Worm (Caenorhabditis elegans) whole organism, young adult: ENCODE data around the gene cdh-3.

Experiments
- C06A6.2 ChIP-seq: fragments of 200-800 bp; sonication (Bioruptor generic); conservative IDR thresholded peaks from 2 replicates; pipeline ENCODE4 v1.3.6; 2022; ENCODE audit warnings: missing genetic modification characterization, missing compliant biosample characterization
- F39B2.1 ChIP-seq: fragments of 200-800 bp; sonication (Bioruptor generic); IDR thresholded peaks from 2 replicates; pipeline ENCODE4 v1.3.6; 2022; ENCODE audit warnings: missing genetic modification reagents, missing genetic modification characterization, missing compliant biosample characterization
- F55B11.4 ChIP-seq: sonication (generic microtip); optimal IDR thresholded peaks from 2 replicates; lab custom pipeline; 2016; ENCODE audit warnings: missing compliant biosample characterization, missing genetic modification characterization, borderline replicate concordance; ENCODE audit not compliant: insufficient read depth
- K11D2.4 ChIP-seq: fragments of 200-800 bp; sonication (Bioruptor generic); IDR thresholded peaks from 2 replicates; pipeline ENCODE4 v1.3.6; 2022; ENCODE audit warnings: missing genetic modification reagents, missing genetic modification characterization, missing compliant biosample characterization
- T26A5.8 ChIP-seq: sonication (generic microtip); optimal IDR thresholded peaks from 2 replicates; lab custom pipeline; 2016; ENCODE audit warnings: missing genetic modification characterization, missing compliant biosample characterization
- Y53F4B.3 ChIP-seq: fragments of 200-800 bp; sonication (Bioruptor generic); IDR thresholded peaks from 2 replicates; pipeline ENCODE4 v1.3.6; 2022; ENCODE audit warnings: missing genetic modification reagents, missing genetic modification characterization, missing compliant biosample characterization
- Y53G8AR.9 ChIP-seq: fragments of 200-800 bp; sonication (Bioruptor generic); conservative IDR thresholded peaks from 2 replicates; pipeline ENCODE4 v1.3.6; 2022; ENCODE audit warnings: missing genetic modification reagents, missing genetic modification characterization, missing compliant biosample characterization
- ZK185.1 ChIP-seq: sonication (generic microtip); optimal IDR thresholded peaks from 2 replicates; lab custom pipeline; 2016; ENCODE audit warnings: mild to moderate bottlenecking, missing genetic modification characterization, missing compliant biosample characterization; ENCODE audit not compliant: poor library complexity, severe bottlenecking
- akir-1 ChIP-seq: fragments of 200-800 bp; sonication (Bioruptor generic); optimal IDR thresholded peaks from 2 replicates; lab custom pipeline; 2018; ENCODE audit warnings: mild to moderate bottlenecking, missing genetic modification characterization, moderate library complexity, missing compliant biosample characterization
- ama-1 ChIP-seq, 3 experiments: fragments of 150-350 bp in 1 of 3; sonication (generic microtip) in 2 of 3; optimal IDR thresholded peaks; 2 replicates each; lab custom pipeline; 2014 to 2018; ENCODE audit warnings: missing biosample characterization in 2 of 3, missing genetic modification characterization in 2 of 3, missing genetic modification reagents in 2 of 3
- atf-7 ChIP-seq: sonication (generic microtip); optimal IDR thresholded peaks from 2 replicates; lab custom pipeline; 2017; ENCODE audit warnings: mild to moderate bottlenecking, missing genetic modification characterization, missing compliant biosample characterization
- attf-5 ChIP-seq: fragments of 200-800 bp; sonication (Bioruptor generic); optimal IDR thresholded peaks from 2 replicates; lab custom pipeline; 2018; ENCODE audit warnings: mild to moderate bottlenecking, missing genetic modification characterization, missing compliant biosample characterization
- bed-1 ChIP-seq: fragments of 200-800 bp; sonication (Bioruptor generic); IDR thresholded peaks from 2 replicates; pipeline ENCODE4 v1.3.6; 2022; ENCODE audit warnings: missing genetic modification reagents, missing genetic modification characterization, missing compliant biosample characterization
- cebp-1 ChIP-seq, 2 experiments: fragments of 200-800 bp in 1 of 2; sonication (Bioruptor generic) in 1 of 2; sonication (generic microtip) in 1 of 2; IDR thresholded peaks in 1 of 2; optimal IDR thresholded peaks in 1 of 2; 2 replicates each; pipeline versions ENCODE4 v1.3.6 to Lab custom; 2017 to 2022; ENCODE audit warnings: missing compliant biosample characterization in 2 of 2, missing genetic modification characterization in 2 of 2, mild to moderate bottlenecking in 1 of 2, missing genetic modification reagents in 1 of 2, moderate library complexity in 1 of 2
- ceh-27 ChIP-seq: fragments of 200-800 bp; sonication (Bioruptor generic); optimal IDR thresholded peaks from 2 replicates; lab custom pipeline; 2018; ENCODE audit warnings: mild to moderate bottlenecking, missing genetic modification characterization, moderate library complexity, missing compliant biosample characterization
- dox-1 ChIP-seq: fragments of 200-800 bp; sonication (Bioruptor generic); IDR thresholded peaks from 2 replicates; pipeline ENCODE4 v1.3.6; 2022; ENCODE audit warnings: missing genetic modification reagents, missing genetic modification characterization, missing compliant biosample characterization
- egl-44 ChIP-seq: fragments of 200-800 bp; sonication (Bioruptor generic); IDR thresholded peaks from 2 replicates; pipeline ENCODE4 v1.3.6; 2022; ENCODE audit warnings: missing genetic modification reagents, missing genetic modification characterization, missing compliant biosample characterization
- ekl-4 ChIP-seq: fragments of 200-800 bp; sonication (Bioruptor generic); IDR thresholded peaks from 2 replicates; pipeline ENCODE4 v1.3.6; 2022; ENCODE audit warnings: missing genetic modification reagents, missing genetic modification characterization, missing compliant biosample characterization
- ets-4 ChIP-seq: fragments of 200-800 bp; sonication (Bioruptor generic); optimal IDR thresholded peaks from 2 replicates; lab custom pipeline; 2018; ENCODE audit warnings: mild to moderate bottlenecking, missing genetic modification characterization, missing compliant biosample characterization
- gei-17 ChIP-seq: fragments of 200-800 bp; sonication (Bioruptor generic); optimal IDR thresholded peaks from 2 replicates; lab custom pipeline; 2018; ENCODE audit warnings: mild to moderate bottlenecking, missing genetic modification characterization, missing compliant biosample characterization
- hlh-12 ChIP-seq: sonication (generic microtip); optimal IDR thresholded peaks from 2 replicates; lab custom pipeline; 2016; ENCODE audit warnings: missing genetic modification characterization, missing compliant biosample characterization
- hmg-1.2 ChIP-seq: fragments of 200-800 bp; sonication (Bioruptor generic); IDR thresholded peaks from 2 replicates; pipeline ENCODE4 v1.3.6; 2022; ENCODE audit warnings: missing genetic modification reagents, missing genetic modification characterization, missing compliant biosample characterization
- hsf-1 ChIP-seq: fragments of 200-800 bp; sonication (Bioruptor generic); IDR thresholded peaks from 2 replicates; pipeline ENCODE4 v1.3.6; 2022; ENCODE audit warnings: missing genetic modification reagents, missing genetic modification characterization, missing compliant biosample characterization
- lin-40 ChIP-seq: sonication (generic microtip); optimal IDR thresholded peaks from 2 replicates; lab custom pipeline; 2016; ENCODE audit warnings: missing genetic modification characterization, mild to moderate bottlenecking, missing compliant biosample characterization, missing genotype, missing genetic modification reagents
- lir-1 ChIP-seq: fragments of 200-800 bp; sonication (Bioruptor generic); conservative IDR thresholded peaks from 2 replicates; pipeline ENCODE4 v1.3.6; 2022; ENCODE audit warnings: missing genetic modification reagents, missing genetic modification characterization, missing compliant biosample characterization
- lsy-27 ChIP-seq: sonication (generic microtip); optimal IDR thresholded peaks from 2 replicates; lab custom pipeline; 2017; ENCODE audit warnings: missing genetic modification characterization, mild to moderate bottlenecking, missing compliant biosample characterization, antibody characterized with exemption, missing genotype, borderline replicate concordance; ENCODE audit not compliant: insufficient read depth
- nfya-2 ChIP-seq: fragments of 200-800 bp; sonication (Bioruptor generic); IDR thresholded peaks from 2 replicates; pipeline ENCODE4 v1.3.6; 2022; ENCODE audit warnings: missing genetic modification reagents, missing genetic modification characterization, missing compliant biosample characterization
- nhr-179 ChIP-seq: sonication (generic microtip); optimal IDR thresholded peaks from 2 replicates; lab custom pipeline; 2016; ENCODE audit warnings: mild to moderate bottlenecking, missing genetic modification characterization, missing compliant biosample characterization
- nhr-80 ChIP-seq: sonication (generic microtip); optimal IDR thresholded peaks from 2 replicates; lab custom pipeline; 2016; ENCODE audit warnings: missing genetic modification characterization, missing compliant biosample characterization
- nhr-90 ChIP-seq: sonication (generic microtip); optimal IDR thresholded peaks from 2 replicates; lab custom pipeline; 2016; ENCODE audit warnings: missing genotype, mild to moderate bottlenecking, missing genetic modification characterization, missing compliant biosample characterization
- pha-4 ChIP-seq: fragments of 150-350 bp; sonication (generic microtip); optimal IDR thresholded peaks from 2 replicates; lab custom pipeline; 2014; ENCODE audit warnings: missing biosample characterization, missing genetic modification reagents, missing genetic modification characterization
- rpc-1 ChIP-seq, 2 experiments: fragments of 150-350 bp in 1 of 2; sonication (generic microtip) in 1 of 2; optimal IDR thresholded peaks; 2 replicates each; lab custom pipeline; 2014 to 2018; ENCODE audit warnings: missing biosample characterization in 1 of 2, missing genetic modification characterization in 1 of 2, missing genetic modification reagents in 1 of 2, missing genotype in 1 of 2
- sea-2 ChIP-seq: fragments of 200-800 bp; sonication (Bioruptor generic); IDR thresholded peaks from 2 replicates; pipeline ENCODE4 v1.3.6; 2022; ENCODE audit warnings: missing genetic modification characterization, missing compliant biosample characterization
- somi-1 ChIP-seq: fragments of 200-800 bp; sonication (Bioruptor generic); optimal IDR thresholded peaks from 2 replicates; lab custom pipeline; 2018; ENCODE audit warnings: mild to moderate bottlenecking, missing genetic modification characterization, missing compliant biosample characterization
- xnd-1 ChIP-seq: sonication (generic microtip); optimal IDR thresholded peaks from 2 replicates; lab custom pipeline; 2016; ENCODE audit warnings: missing genotype, missing genetic modification reagents, missing genetic modification characterization, missing compliant biosample characterization
- ztf-25 ChIP-seq: fragments of 200-800 bp; sonication (Bioruptor generic); IDR thresholded peaks from 2 replicates; pipeline ENCODE4 v1.3.6; 2022; ENCODE audit warnings: missing genetic modification reagents, missing genetic modification characterization, missing compliant biosample characterization

Gene cdh-3

ce11 chrIII:7722999-7723398, 31.2 kb downstream of the cdh-3 start:
- TF ChIP-seq sea-2 (GFP tag; lab: Robert Waterston, UW): no peak
- TF ChIP-seq Y53G8AR.9: no peak
- no peak for TF ChIP-seq dox-1 (GFP tag; lab: Robert Waterston, UW)
- no peak for TF ChIP-seq Y53F4B.3 (GFP tag; lab: Robert Waterston, UW)
- TF ChIP-seq nhr-80 (tag; lab: Kevin White, UChicago): no peak
- no peak for TF ChIP-seq ztf-25 (GFP tag; lab: Robert Waterston, UW)
- no peak for TF ChIP-seq ets-4
- TF ChIP-seq lir-1 (GFP tag; lab: Robert Waterston, UW): no peak
- no peak for TF ChIP-seq akir-1 (GFP tag; lab: Kevin White, UChicago)
- no peak for TF ChIP-seq bed-1
- peak; percentile 16 for TF ChIP-seq ceh-27 (GFP tag; lab: Kevin White, UChicago)
- no peak for TF ChIP-seq hlh-12 (tag; lab: Kevin White, UChicago)
- TF ChIP-seq atf-7: peak; percentile 14
- TF ChIP-seq rpc-1 (optimal IDR thresholded peaks at IDR 0.05; lab: Kevin White, UChicago): no peak
- no peak for TF ChIP-seq rpc-1 (tag; optimal IDR thresholded peaks at IDR 0.05; lab: Kevin White, UChicago)
- no peak for TF ChIP-seq egl-44 (GFP tag; lab: Robert Waterston, UW)
- no peak for TF ChIP-seq ekl-4 (GFP tag; lab: Robert Waterston, UW)
- peak; percentile 49; the same call in 1 of the 2 replicates for TF ChIP-seq hsf-1 (GFP tag; lab: Robert Waterston, UW)
- no peak for TF ChIP-seq pha-4 (tag; lab: Kevin White, UChicago)
- no peak for TF ChIP-seq lsy-27 (tag; lab: Kevin White, UChicago)
- no peak for TF ChIP-seq nhr-90 (tag; lab: Kevin White, UChicago)
- TF ChIP-seq nfya-2: no peak
- TF ChIP-seq ama-1 (optimal IDR thresholded peaks at IDR 0.05; lab: Kevin White, UChicago): no peak
- no peak for TF ChIP-seq ama-1 (GFP tag; optimal IDR thresholded peaks at IDR 0.05; lab: Kevin White, UChicago)
- TF ChIP-seq T26A5.8 (tag; lab: Kevin White, UChicago): no peak
- no peak for TF ChIP-seq nhr-179 (tag; lab: Kevin White, UChicago)
- TF ChIP-seq attf-5: no peak

- peak; percentile 33 for TF ChIP-seq lin-40 (tag; lab: Kevin White, UChicago)
- no peak for TF ChIP-seq C06A6.2
- peak; percentile 34 for TF ChIP-seq somi-1 (GFP tag; lab: Kevin White, UChicago)
- no peak for TF ChIP-seq gei-17 (GFP tag; lab: Kevin White, UChicago)
- no peak for TF ChIP-seq cebp-1 (GFP tag; IDR thresholded peaks at IDR 0.05; lab: Robert Waterston, UW)
- peak; percentile 17 for TF ChIP-seq cebp-1 (tag; optimal IDR thresholded peaks at IDR 0.05; lab: Kevin White, UChicago)
- no peak for TF ChIP-seq F39B2.1
Measured at ce11 chrIII:7722411-7722810, 31.8 kb downstream of the cdh-3 start.

- 0 out of 2 replicates have a peak, but pooled peaks have one; percentile 19 for TF ChIP-seq K11D2.4 (GFP tag; lab: Robert Waterston, UW)
- TF ChIP-seq xnd-1 (tag; lab: Kevin White, UChicago): no peak
- TF ChIP-seq hmg-1.2 (GFP tag; lab: Robert Waterston, UW): no peak
- TF ChIP-seq Y53G8AR.9: 0 out of 2 replicates have a peak, but pooled peaks have one; percentile 14
- no peak for TF ChIP-seq ets-4
- TF ChIP-seq ZK185.1 (tag; lab: Kevin White, UChicago): peak; percentile 3
- TF ChIP-seq F55B11.4 (tag; lab: Kevin White, UChicago): no peak
- TF ChIP-seq, all 124 proteins: peak for 3
Measured at ce11 chrIII:7721513-7721912, 32.7 kb downstream of the cdh-3 start.
